Worm (Caenorhabditis elegans) whole organism, midembryonic: Measurements from ENCODE around the gene cyp-33C11.

Experiments used
- flt-1 ChIP-seq: fragments of 200-800 bp; sonication (Bioruptor generic); IDR thresholded peaks from 2 replicates; pipeline ENCODE4 v1.3.6; 2022; ENCODE audit warnings: missing genetic modification characterization, missing compliant biosample characterization
- klf-2 ChIP-seq: fragments of 200-800 bp; sonication (Bioruptor generic); conservative IDR thresholded peaks from 2 replicates; pipeline ENCODE4 v1.3.6; 2022; ENCODE audit warnings: missing genetic modification reagents, missing genetic modification characterization, missing compliant biosample characterization
- med-1 ChIP-seq: sonication (generic microtip); optimal IDR thresholded peaks from 2 replicates; lab custom pipeline; 2017; ENCODE audit warnings: missing genetic modification characterization, mild to moderate bottlenecking, missing compliant biosample characterization, antibody characterized with exemption, missing genetic modification reagents; ENCODE audit not compliant: insufficient read depth
- tab-1 ChIP-seq: fragments of 200-800 bp; sonication (Bioruptor generic); IDR thresholded peaks from 2 replicates; pipeline ENCODE4 v1.3.6; 2022; ENCODE audit warnings: missing genetic modification characterization, missing compliant biosample characterization

- TF ChIP-seq flt-1 (GFP tag; lab: Robert Waterston, UW) (no peak), med-1 (GFP tag; lab: Kevin White, UChicago) (no peak), klf-2 (no peak), tab-1 (GFP tag; lab: Robert Waterston, UW) (no peak)
Measured at ce11 chrV:748044-748443, 35.3 kb upstream of the cyp-33C11 start, which contains the start of gene sri-4.
